Worm (Caenorhabditis elegans): Measurements from ENCODE around the gene ttr-59.

DNA sequence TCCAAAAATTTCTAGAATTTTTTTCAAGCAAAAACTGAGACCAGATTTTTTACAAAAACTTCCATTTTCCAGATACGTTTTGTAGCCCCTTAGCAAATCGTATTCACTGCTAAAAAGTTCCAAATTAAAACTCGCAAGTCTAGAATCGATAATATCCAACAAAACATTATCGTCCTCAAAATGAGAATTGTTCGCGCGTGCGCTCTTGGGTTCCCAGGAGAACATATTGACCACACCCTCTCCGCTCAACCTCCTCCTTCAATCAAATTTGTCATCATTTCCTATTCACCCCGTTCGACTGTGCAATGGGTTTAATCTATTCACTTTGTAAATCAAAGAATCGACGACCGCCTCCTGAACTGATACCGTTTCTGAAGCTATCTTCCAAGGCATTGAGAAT is 17.7 kb upstream of the ttr-59 start:
- TF ChIP-seq mel-28 (tag; optimal IDR thresholded peaks at IDR 0.05; ENCODE audit: borderline replicate concordance) (no peak), hmg-20 (GFP tag; IDR thresholded peaks at IDR 0.05) (no peak), xnd-1 (tag; optimal IDR thresholded peaks at IDR 0.05) (no peak), hlh-26 (GFP tag; conservative IDR thresholded peaks at IDR 0.05) (no peak), ets-4 (GFP tag; optimal IDR thresholded peaks at IDR 0.05) (no peak), sdz-38 (tag; optimal IDR thresholded peaks at IDR 0.05) (no peak)

Data from whole organism, young adult.